Fruit fly (Drosophila melanogaster): ENCODE data around the gene CG3513.

CG3513 gene

dm6 chr2L:3669034-3669433 is 23.9 kb downstream of the CG3513 start, which contains the start of gene Sfp24Bd:
Gene Sfp24Bd, minus strand, starts transcription at chr2L:3669134.
- TF ChIP-seq salr (GFP tag; optimal IDR thresholded peaks at IDR 0.05): no peak
- no peak for TF ChIP-seq dsx (GFP tag; optimal IDR thresholded peaks at IDR 0.05; ENCODE audit: poor library complexity, severe bottlenecking)
- no peak for TF ChIP-seq esn (GFP tag; optimal IDR thresholded peaks at IDR 0.05)
- no peak for TF ChIP-seq CG1621 (tag; optimal IDR thresholded peaks at IDR 0.05)
- TF ChIP-seq vri (GFP tag; optimal IDR thresholded peaks at IDR 0.05): no peak
- no peak for TF ChIP-seq net (GFP tag; optimal IDR thresholded peaks at IDR 0.05)
- no peak for TF ChIP-seq CG6163 (GFP tag; IDR thresholded peaks at IDR 0.05)
- TF ChIP-seq Sox14 (GFP tag; optimal IDR thresholded peaks at IDR 0.05): no peak
- TF ChIP-seq eg (GFP tag; IDR thresholded peaks at IDR 0.05): no peak
- TF ChIP-seq Sox15 (GFP tag; optimal IDR thresholded peaks at IDR 0.05): no peak
- no peak for TF ChIP-seq CG34406 (GFP tag; optimal IDR thresholded peaks at IDR 0.05)
- no peak for TF ChIP-seq CG15336 (GFP tag; IDR thresholded peaks at IDR 0.05)

dm6 chr2L:3668451-3668850 is 24.5 kb downstream of the CG3513 start, which contains the start of gene Sfp24Ba:
Gene Sfp24Ba, minus strand, starts transcription at chr2L:3668551.
- TF ChIP-seq CG4318 (GFP tag; optimal IDR thresholded peaks at IDR 0.05) (no peak), net (GFP tag; optimal IDR thresholded peaks at IDR 0.05) (no peak), CG6792 (GFP tag; optimal IDR thresholded peaks at IDR 0.05) (no peak), pdm3 (GFP tag; optimal IDR thresholded peaks at IDR 0.05) (no peak), Eip75B (GFP tag; optimal IDR thresholded peaks at IDR 0.05) (no peak), CG6276 (GFP tag; optimal IDR thresholded peaks at IDR 0.05) (no peak), Smox (GFP tag; optimal IDR thresholded peaks at IDR 0.05) (no peak), Ets96B (tag; optimal IDR thresholded peaks at IDR 0.05) (no peak), CG32006 (GFP tag; optimal IDR thresholded peaks at IDR 0.05) (no peak), ss (GFP tag; optimal IDR thresholded peaks at IDR 0.05) (no peak), CG31627 (GFP tag; optimal IDR thresholded peaks at IDR 0.05) (no peak), achi (GFP tag; optimal IDR thresholded peaks at IDR 0.05) (no peak), CG8632 (GFP tag; optimal IDR thresholded peaks at IDR 0.05) (no peak), CG11294 (GFP tag; IDR thresholded peaks at IDR 0.05) (no peak)

- TF ChIP-seq CG8319 (GFP tag; optimal IDR thresholded peaks at IDR 0.05): no peak
- 0 out of 3 replicates have a peak, but pooled peaks have one; percentile 11 for TF ChIP-seq CG6163 (GFP tag; IDR thresholded peaks at IDR 0.05)
Observed at dm6 chr2L:3662307-3662795, 30.6 kb downstream of the CG3513 start, which contains the start of gene Drgx. Gene Drgx, plus strand, starts transcription at chr2L:3662745.

- no peak for TF ChIP-seq CG6792 (GFP tag; optimal IDR thresholded peaks at IDR 0.05)
- no peak for TF ChIP-seq CG6854 (GFP tag; optimal IDR thresholded peaks at IDR 0.05)
- TF ChIP-seq CG32006 (GFP tag; optimal IDR thresholded peaks at IDR 0.05): peak; percentile 62
- TF ChIP-seq OdsH (GFP tag; optimal IDR thresholded peaks at IDR 0.05): peak; percentile 18
- TF ChIP-seq Smox (GFP tag; optimal IDR thresholded peaks at IDR 0.05): no peak
- TF ChIP-seq Ets96B (tag; optimal IDR thresholded peaks at IDR 0.05): peak; percentile 22
- TF ChIP-seq pdm3 (GFP tag; optimal IDR thresholded peaks at IDR 0.05): no peak
- TF ChIP-seq achi (GFP tag; optimal IDR thresholded peaks at IDR 0.05): peak; percentile 13
- TF ChIP-seq Ets21C (GFP tag; optimal IDR thresholded peaks at IDR 0.05): peak; percentile 1
- TF ChIP-seq CG10669 (GFP tag; optimal IDR thresholded peaks at IDR 0.05): no peak
- no peak for TF ChIP-seq CG6276 (GFP tag; optimal IDR thresholded peaks at IDR 0.05)
- peak; percentile 19 for TF ChIP-seq CG3919 (GFP tag; optimal IDR thresholded peaks at IDR 0.05)
- TF ChIP-seq CG3032 (tag; optimal IDR thresholded peaks at IDR 0.05): peak; percentile 28
- TF ChIP-seq fkh (GFP tag; optimal IDR thresholded peaks at IDR 0.05): peak; percentile 52
- no peak for TF ChIP-seq CG9139 (GFP tag; optimal IDR thresholded peaks at IDR 0.05)
- peak; percentile 59 for TF ChIP-seq CG31627 (GFP tag; optimal IDR thresholded peaks at IDR 0.05)
- TF ChIP-seq net (GFP tag; optimal IDR thresholded peaks at IDR 0.05): no peak
- peak; percentile 75 for TF ChIP-seq CG8119 (GFP tag; IDR thresholded peaks at IDR 0.05)
- TF ChIP-seq Blimp-1 (GFP tag; optimal IDR thresholded peaks at IDR 0.05): no peak
- no peak for TF ChIP-seq dsx (GFP tag; optimal IDR thresholded peaks at IDR 0.05; ENCODE audit: poor library complexity, severe bottlenecking)
- TF ChIP-seq vri (GFP tag; optimal IDR thresholded peaks at IDR 0.05): no peak
- TF ChIP-seq spab (GFP tag; optimal IDR thresholded peaks at IDR 0.05): peak; percentile 3
- TF ChIP-seq Lpt (GFP tag; optimal IDR thresholded peaks at IDR 0.05): peak; percentile 8
- TF ChIP-seq Gug (GFP tag; IDR thresholded peaks at IDR 0.05): 0 out of 2 replicates have a peak, but pooled peaks have one; percentile 8
- peak; percentile 32 for TF ChIP-seq CG10631 (GFP tag; optimal IDR thresholded peaks at IDR 0.05)
- TF ChIP-seq Sox14 (GFP tag; optimal IDR thresholded peaks at IDR 0.05): no peak
- TF ChIP-seq CG6163 (GFP tag; IDR thresholded peaks at IDR 0.05): 0 out of 3 replicates have a peak, but pooled peaks have one; percentile 17
- TF ChIP-seq dac (GFP tag; optimal IDR thresholded peaks at IDR 0.05): no peak
- no peak for TF ChIP-seq fd85E (GFP tag; optimal IDR thresholded peaks at IDR 0.05)
Observed at dm6 chr2L:3657349-3658142, 35.4 kb downstream of the CG3513 start.

Measured in whole organism, prepupa.